Worm (Caenorhabditis elegans): ENCODE data around the gene str-112.

ce11 chrV:7157089-7157488, 18.9 kb upstream of the str-112 start, which contains the start of gene ugt-39:
- TF ChIP-seq lin-13 (GFP tag; optimal IDR thresholded peaks at IDR 0.05) (no peak), nhr-76 (tag; optimal IDR thresholded peaks at IDR 0.05) (no peak), hif-1 (tag; optimal IDR thresholded peaks at IDR 0.05) (no peak), unc-130 (GFP tag; optimal IDR thresholded peaks at IDR 0.05) (no peak), zip-2 (tag; optimal IDR thresholded peaks at IDR 0.05) (no peak)

All from whole organism, L4 larva.